Fruit fly (Drosophila melanogaster): ENCODE results near the gene rols.

DNA sequence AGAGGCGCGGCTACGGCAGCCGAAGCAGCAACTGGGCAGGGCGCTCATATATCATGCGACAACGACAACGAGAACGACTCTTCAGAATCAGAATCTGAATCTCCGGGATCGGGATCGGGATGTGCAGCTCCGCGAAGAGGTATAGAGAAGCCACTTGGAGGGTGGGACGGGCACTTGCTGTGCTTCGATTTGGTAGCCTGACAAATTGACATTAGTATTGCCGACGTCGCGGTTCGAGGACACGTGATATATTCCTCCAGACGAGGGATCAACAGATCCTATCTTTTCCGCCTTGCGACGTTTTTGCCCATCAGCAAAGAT is 17.8 kb upstream of the rols start:
- TF ChIP-seq Gug (GFP tag; IDR thresholded peaks at IDR 0.05), result no peak
- TF ChIP-seq Sox15 (GFP tag; optimal IDR thresholded peaks at IDR 0.05), result no peak
- no peak; the same call in 2 of the 3 replicates for TF ChIP-seq eg (GFP tag; IDR thresholded peaks at IDR 0.05)
- TF ChIP-seq Ets96B (tag; optimal IDR thresholded peaks at IDR 0.05), result no peak
- TF ChIP-seq Eip93F (GFP tag; optimal IDR thresholded peaks at IDR 0.05), result no peak
- TF ChIP-seq CG11294 (GFP tag; IDR thresholded peaks at IDR 0.05), result no peak
- TF ChIP-seq CG6808 (GFP tag; optimal IDR thresholded peaks at IDR 0.05), result no peak
- no peak for TF ChIP-seq CG10631 (GFP tag; optimal IDR thresholded peaks at IDR 0.05)
- TF ChIP-seq CG32006 (GFP tag; optimal IDR thresholded peaks at IDR 0.05), result no peak
- no peak for TF ChIP-seq lz (GFP tag; optimal IDR thresholded peaks at IDR 0.05)
- TF ChIP-seq spab (GFP tag; optimal IDR thresholded peaks at IDR 0.05), result no peak

Measured in whole organism, prepupa.